Worm (Caenorhabditis elegans): ENCODE data around the gene srw-6.

The srw-6 gene

ce11 chrV:3773618-3774017 is 34.8 kb upstream of the srw-6 start:
- TF ChIP-seq elt-3 (tag; optimal IDR thresholded peaks at IDR 0.05) (no peak), hmg-11 (tag; optimal IDR thresholded peaks at IDR 0.05) (no peak), fkh-2 (tag; optimal IDR thresholded peaks at IDR 0.05) (no peak), fos-1 (tag; optimal IDR thresholded peaks at IDR 0.05) (no peak), pqm-1 (tag; optimal IDR thresholded peaks at IDR 0.05) (no peak), nhr-25 (tag; optimal IDR thresholded peaks at IDR 0.05) (no peak), daf-12 (tag; optimal IDR thresholded peaks at IDR 0.05) (no peak), ama-1 (optimal IDR thresholded peaks at IDR 0.05) (no peak), ZK546.5 (tag; optimal IDR thresholded peaks at IDR 0.05) (no peak), zag-1 (tag; optimal IDR thresholded peaks at IDR 0.05) (no peak), nhr-237 (tag; optimal IDR thresholded peaks at IDR 0.05) (no peak), nhr-43 (tag; optimal IDR thresholded peaks at IDR 0.05; ENCODE audit: poor library complexity, severe bottlenecking) (no peak), ceh-9 (tag; optimal IDR thresholded peaks at IDR 0.05) (no peak), ztf-11 (tag; optimal IDR thresholded peaks at IDR 0.05) (no peak), nfya-1 (tag; optimal IDR thresholded peaks at IDR 0.05; ENCODE audit: insufficient read depth) (no peak), lin-39 (tag; optimal IDR thresholded peaks at IDR 0.05) (no peak)

ce11 chrV:3774653-3775052 is 33.8 kb upstream of the srw-6 start:
- peak; percentile 14 for TF ChIP-seq pqm-1 (tag; optimal IDR thresholded peaks at IDR 0.05)
- TF ChIP-seq nhr-76 (tag; optimal IDR thresholded peaks at IDR 0.05), result no peak
- no peak for TF ChIP-seq lin-39 (tag; optimal IDR thresholded peaks at IDR 0.05)
- TF ChIP-seq ama-1 (optimal IDR thresholded peaks at IDR 0.05), result peak; percentile 78
- no peak for TF ChIP-seq nhr-25 (tag; optimal IDR thresholded peaks at IDR 0.05)
- TF ChIP-seq elt-2 (tag; optimal IDR thresholded peaks at IDR 0.05), result peak; percentile 19

ce11 chrV:3776086-3776589 is 32.3 kb upstream of the srw-6 start, which contains the start of gene cysl-3:
cysl-3 (minus strand) TSS chrV:3776136.
- TF ChIP-seq R02D3.7 (tag; optimal IDR thresholded peaks at IDR 0.05) (no peak), eor-1 (tag; optimal IDR thresholded peaks at IDR 0.05) (no peak), aly-2 (tag; optimal IDR thresholded peaks at IDR 0.05) (no peak)

- TF ChIP-seq nhr-23 (tag; optimal IDR thresholded peaks at IDR 0.05) (no peak), pha-4 (tag; optimal IDR thresholded peaks at IDR 0.05) (peak; percentile 71), unc-39 (tag; optimal IDR thresholded peaks at IDR 0.05) (no peak), pqm-1 (tag; optimal IDR thresholded peaks at IDR 0.05) (peak; percentile 91), jun-1 (tag; optimal IDR thresholded peaks at IDR 0.05) (no peak), elt-2 (tag; optimal IDR thresholded peaks at IDR 0.05) (peak; percentile 62), lsy-12 (tag; optimal IDR thresholded peaks at IDR 0.05) (no peak)
Observed at ce11 chrV:3776946-3777345, 31.5 kb upstream of the srw-6 start.

ce11 chrV:3784167-3784734 is 24.2 kb upstream of the srw-6 start, which contains the start of gene R08F11.1:
R08F11.1 (minus strand) TSS chrV:3784217.
- TF ChIP-seq elt-1 (tag; optimal IDR thresholded peaks at IDR 0.05) (no peak), pha-4 (tag; optimal IDR thresholded peaks at IDR 0.05) (peak; percentile 18), elt-2 (tag; optimal IDR thresholded peaks at IDR 0.05) (peak; percentile 92), pqm-1 (tag; optimal IDR thresholded peaks at IDR 0.05) (peak; percentile 42)

- no peak for TF ChIP-seq daf-12 (tag; optimal IDR thresholded peaks at IDR 0.05)
- TF ChIP-seq fkh-10 (GFP tag; optimal IDR thresholded peaks at IDR 0.05), result peak; percentile 22
Observed at ce11 chrV:3788538-3788937, 19.9 kb upstream of the srw-6 start.

- no peak for TF ChIP-seq ztf-11 (tag; optimal IDR thresholded peaks at IDR 0.05)
- TF ChIP-seq elt-2 (tag; optimal IDR thresholded peaks at IDR 0.05), result no peak
- no peak for TF ChIP-seq ceh-16 (tag; optimal IDR thresholded peaks at IDR 0.05)
- TF ChIP-seq elt-1 (tag; optimal IDR thresholded peaks at IDR 0.05), result no peak
- no peak for TF ChIP-seq ztf-4 (tag; optimal IDR thresholded peaks at IDR 0.05)
- TF ChIP-seq jun-1 (tag; optimal IDR thresholded peaks at IDR 0.05), result no peak
- TF ChIP-seq fkh-10 (GFP tag; optimal IDR thresholded peaks at IDR 0.05), result no peak
- TF ChIP-seq lin-15B (tag; optimal IDR thresholded peaks at IDR 0.05), result no peak
Observed at ce11 chrV:3789770-3790169, 18.7 kb upstream of the srw-6 start, which contains the start of gene R08F11.7. R08F11.7 (plus strand) TSS chrV:3790070.
